Fruit fly (Drosophila melanogaster) whole organism, prepupa: ENCODE measurements around the gene lqf.

Source experiments
- Blimp-1 ChIP-seq: fragments of 200-800 bp; sonication (Bioruptor generic); optimal IDR thresholded peaks from 3 replicates; lab custom pipeline; 2017; ENCODE audit warnings: missing biosample characterization, missing genetic modification characterization, mild to moderate bottlenecking, moderate library complexity, missing genetic modification reagents
- CG10631 ChIP-seq: fragments of 200-800 bp; sonication (Bioruptor generic); optimal IDR thresholded peaks from 2 replicates; lab custom pipeline; 2016; ENCODE audit warnings: missing biosample characterization, missing genetic modification characterization
- CG11294 ChIP-seq: fragments of 200-800 bp; sonication (Bioruptor generic); IDR thresholded peaks from 2 replicates; pipeline ENCODE4 v1.3.6; 2022; ENCODE audit warnings: missing biosample characterization, missing genetic modification characterization
- CG15336 ChIP-seq: fragments of 200-800 bp; sonication (Bioruptor generic); IDR thresholded peaks from 2 replicates; pipeline ENCODE4 v1.3.6; 2022; ENCODE audit warnings: missing biosample characterization, missing genetic modification characterization
- CG1621 ChIP-seq: fragments of 200-800 bp; sonication (Bioruptor generic); optimal IDR thresholded peaks from 3 replicates; lab custom pipeline; 2018; ENCODE audit warnings: missing biosample characterization, mild to moderate bottlenecking, missing genetic modification characterization
- CG16779 ChIP-seq: fragments of 200-800 bp; sonication (Bioruptor generic); optimal IDR thresholded peaks from 3 replicates; lab custom pipeline; 2017; ENCODE audit warnings: missing biosample characterization, mild to moderate bottlenecking, missing genetic modification characterization
- CG3032 ChIP-seq: fragments of 200-800 bp; optimal IDR thresholded peaks from 2 replicates; lab custom pipeline; 2019; ENCODE audit warnings: missing biosample characterization, mild to moderate bottlenecking, missing genetic modification characterization, moderate library complexity
- CG31627 ChIP-seq: fragments of 200-800 bp; sonication (Bioruptor generic); optimal IDR thresholded peaks from 3 replicates; lab custom pipeline; 2016; ENCODE audit warnings: missing biosample characterization, missing genetic modification characterization
- CG32006 ChIP-seq: fragments of 200-800 bp; sonication (Bioruptor generic); optimal IDR thresholded peaks from 3 replicates; lab custom pipeline; 2017; ENCODE audit warnings: missing biosample characterization, mild to moderate bottlenecking, missing genetic modification characterization
- CG34406 ChIP-seq: fragments of 200-800 bp; sonication (Bioruptor generic); optimal IDR thresholded peaks from 3 replicates; lab custom pipeline; 2016; ENCODE audit warnings: missing biosample characterization, missing genetic modification characterization
- CG3919 ChIP-seq: fragments of 200-800 bp; sonication (Bioruptor generic); optimal IDR thresholded peaks from 3 replicates; lab custom pipeline; 2016; ENCODE audit warnings: missing biosample characterization, missing genetic modification characterization
- CG4318 ChIP-seq: fragments of 200-800 bp; sonication (Bioruptor generic); optimal IDR thresholded peaks from 3 replicates; lab custom pipeline; 2017; ENCODE audit warnings: missing biosample characterization, mild to moderate bottlenecking, missing genetic modification characterization
- CG6163 ChIP-seq: fragments of 200-800 bp; sonication (Bioruptor generic); IDR thresholded peaks from 3 replicates; pipeline ENCODE4 v1.3.6; 2022; ENCODE audit warnings: missing biosample characterization, missing genetic modification characterization
- CG6276 ChIP-seq: fragments of 200-800 bp; sonication (Bioruptor generic); optimal IDR thresholded peaks from 2 replicates; lab custom pipeline; 2017; ENCODE audit warnings: missing biosample characterization, mild to moderate bottlenecking, missing genetic modification characterization
- CG6854 ChIP-seq: fragments of 200-800 bp; sonication (Bioruptor generic); optimal IDR thresholded peaks from 2 replicates; lab custom pipeline; 2017; ENCODE audit warnings: missing biosample characterization, mild to moderate bottlenecking, missing genetic modification characterization
- CG7368 ChIP-seq: fragments of 200-800 bp; sonication (Bioruptor generic); optimal IDR thresholded peaks from 3 replicates; lab custom pipeline; 2016; ENCODE audit warnings: missing biosample characterization, missing genetic modification characterization
- CG8119 ChIP-seq: fragments of 200-800 bp; sonication (Bioruptor generic); IDR thresholded peaks from 3 replicates; pipeline ENCODE4 v1.3.6; 2022; ENCODE audit warnings: missing biosample characterization, missing genetic modification characterization
- CG8319 ChIP-seq: fragments of 200-800 bp; sonication (Bioruptor generic); optimal IDR thresholded peaks from 3 replicates; lab custom pipeline; 2016; ENCODE audit warnings: missing biosample characterization, missing genetic modification characterization
- CG8632 ChIP-seq: fragments of 200-800 bp; sonication (Bioruptor generic); optimal IDR thresholded peaks from 3 replicates; lab custom pipeline; 2016; ENCODE audit warnings: missing biosample characterization, missing genetic modification characterization
- CG9139 ChIP-seq: fragments of 200-800 bp; sonication (Bioruptor generic); optimal IDR thresholded peaks from 3 replicates; lab custom pipeline; 2017; ENCODE audit warnings: missing biosample characterization, mild to moderate bottlenecking, missing genetic modification characterization
- Eip75B ChIP-seq: fragments of 200-800 bp; sonication (Bioruptor generic); optimal IDR thresholded peaks from 3 replicates; lab custom pipeline; 2016; ENCODE audit warnings: missing biosample characterization, missing genetic modification characterization
- Eip78C ChIP-seq: fragments of 200-800 bp; sonication (Bioruptor generic); peaks from one replicate; lab custom pipeline; 2016; ENCODE audit warnings: missing biosample characterization, missing genetic modification characterization
- Eip93F ChIP-seq: fragments of 200-800 bp; sonication (Bioruptor generic); optimal IDR thresholded peaks from 2 replicates; lab custom pipeline; 2016; ENCODE audit warnings: missing biosample characterization, mild to moderate bottlenecking, missing genetic modification characterization
- Ets21C ChIP-seq: fragments of 200-800 bp; sonication (Bioruptor generic); optimal IDR thresholded peaks from 3 replicates; lab custom pipeline; 2016; ENCODE audit warnings: missing biosample characterization, missing genetic modification characterization
- Ets96B ChIP-seq: fragments of 200-800 bp; optimal IDR thresholded peaks from 2 replicates; lab custom pipeline; 2019; ENCODE audit warnings: missing biosample characterization, mild to moderate bottlenecking, missing genetic modification characterization, moderate library complexity
- Gug ChIP-seq: fragments of 200-800 bp; sonication (Bioruptor generic); IDR thresholded peaks from 2 replicates; pipeline ENCODE4 v1.3.6; 2022; ENCODE audit warnings: missing biosample characterization, missing genetic modification characterization
- Hr38 ChIP-seq: sonication (Bioruptor generic); optimal IDR thresholded peaks from 2 replicates; lab custom pipeline; 2016; ENCODE audit warnings: missing biosample characterization, missing genetic modification characterization
- Hr39 ChIP-seq: fragments of 200-800 bp; sonication (Bioruptor generic); optimal IDR thresholded peaks from 2 replicates; lab custom pipeline; 2016; ENCODE audit warnings: missing biosample characterization, missing genetic modification characterization
- Hr4 ChIP-seq: fragments of 200-800 bp; sonication (Bioruptor generic); optimal IDR thresholded peaks from 3 replicates; lab custom pipeline; 2016; ENCODE audit warnings: missing biosample characterization, missing genetic modification characterization
- Lpt ChIP-seq: fragments of 200-800 bp; sonication (Bioruptor generic); optimal IDR thresholded peaks from 3 replicates; lab custom pipeline; 2016; ENCODE audit warnings: missing biosample characterization, missing genetic modification characterization
- Met ChIP-seq: fragments of 200-800 bp; sonication (Bioruptor generic); optimal IDR thresholded peaks from 3 replicates; lab custom pipeline; 2016; ENCODE audit warnings: missing biosample characterization, missing genetic modification characterization
- Smox ChIP-seq: fragments of 200-800 bp; sonication (Bioruptor generic); optimal IDR thresholded peaks from 3 replicates; lab custom pipeline; 2016; ENCODE audit warnings: missing biosample characterization, missing genetic modification characterization
- Sox14 ChIP-seq: fragments of 200-800 bp; sonication (Bioruptor generic); optimal IDR thresholded peaks from 3 replicates; lab custom pipeline; 2016; ENCODE audit warnings: missing biosample characterization, missing genetic modification characterization
- Sox15 ChIP-seq: fragments of 200-800 bp; sonication (Bioruptor generic); optimal IDR thresholded peaks from 3 replicates; lab custom pipeline; 2016; ENCODE audit warnings: missing biosample characterization, missing genetic modification characterization
- achi ChIP-seq: fragments of 200-800 bp; sonication (Bioruptor generic); optimal IDR thresholded peaks from 3 replicates; lab custom pipeline; 2016; ENCODE audit warnings: missing biosample characterization, missing genetic modification characterization
- acj6 ChIP-seq: fragments of 200-800 bp; sonication (Bioruptor generic); optimal IDR thresholded peaks from 3 replicates; lab custom pipeline; 2016; ENCODE audit warnings: missing biosample characterization, missing genetic modification characterization
- cyc ChIP-seq: fragments of 200-800 bp; sonication (Bioruptor generic); optimal IDR thresholded peaks from 3 replicates; lab custom pipeline; 2016; ENCODE audit warnings: missing biosample characterization, missing genetic modification characterization
- dac ChIP-seq: fragments of 200-800 bp; sonication (Bioruptor generic); optimal IDR thresholded peaks from 2 replicates; lab custom pipeline; 2017; ENCODE audit warnings: missing biosample characterization, mild to moderate bottlenecking, missing genetic modification characterization
- dsx ChIP-seq: fragments of 200-800 bp; optimal IDR thresholded peaks from 3 replicates; lab custom pipeline; 2019; ENCODE audit warnings: missing biosample characterization, mild to moderate bottlenecking, missing genetic modification characterization, moderate library complexity; ENCODE audit not compliant: poor library complexity, severe bottlenecking
- eg ChIP-seq: fragments of 200-800 bp; sonication (Bioruptor generic); IDR thresholded peaks from 3 replicates; pipeline ENCODE4 v1.3.6; 2022; ENCODE audit warnings: missing biosample characterization, missing genetic modification characterization
- esn ChIP-seq: fragments of 200-800 bp; sonication (Bioruptor generic); optimal IDR thresholded peaks from 2 replicates; lab custom pipeline; 2016; ENCODE audit warnings: missing biosample characterization, mild to moderate bottlenecking, missing genetic modification characterization, moderate library complexity
- fd85E ChIP-seq: fragments of 200-800 bp; sonication (Bioruptor generic); optimal IDR thresholded peaks from 3 replicates; lab custom pipeline; 2016; ENCODE audit warnings: missing biosample characterization, missing genetic modification characterization
- fkh ChIP-seq: fragments of 200-800 bp; sonication (Bioruptor generic); optimal IDR thresholded peaks from 3 replicates; lab custom pipeline; 2017; ENCODE audit warnings: missing biosample characterization, mild to moderate bottlenecking, missing genetic modification characterization, moderate library complexity
- lz ChIP-seq: fragments of 200-800 bp; sonication (Bioruptor generic); optimal IDR thresholded peaks from 3 replicates; lab custom pipeline; 2016; ENCODE audit warnings: missing biosample characterization, missing genetic modification characterization
- net ChIP-seq: fragments of 200-800 bp; sonication (Bioruptor generic); optimal IDR thresholded peaks from 3 replicates; lab custom pipeline; 2016; ENCODE audit warnings: missing biosample characterization, missing genetic modification characterization
- pdm3 ChIP-seq: fragments of 200-800 bp; sonication (Bioruptor generic); optimal IDR thresholded peaks from 3 replicates; lab custom pipeline; 2016; ENCODE audit warnings: missing biosample characterization, missing genetic modification characterization
- salr ChIP-seq, 2 experiments: fragments of 200-800 bp; sonication (Bioruptor generic); optimal IDR thresholded peaks; 3 replicates each; lab custom pipeline; 2016 to 2018; ENCODE audit warnings: missing biosample characterization in 2 of 2, missing genetic modification characterization in 2 of 2, mild to moderate bottlenecking in 1 of 2
- spab ChIP-seq: fragments of 200-800 bp; sonication (Bioruptor generic); optimal IDR thresholded peaks from 2 replicates; lab custom pipeline; 2017; ENCODE audit warnings: missing biosample characterization, mild to moderate bottlenecking, missing genetic modification characterization, missing genetic modification reagents
- ss ChIP-seq, 2 experiments: fragments of 200-800 bp; sonication (Bioruptor generic); optimal IDR thresholded peaks; 2 replicates in 1 of 2; 3 replicates in 1 of 2; lab custom pipeline; 2017 to 2018; ENCODE audit warnings: mild to moderate bottlenecking in 2 of 2, missing biosample characterization in 2 of 2, missing genetic modification characterization in 2 of 2, moderate library complexity in 1 of 2
- svp ChIP-seq: fragments of 200-800 bp; sonication (Bioruptor generic); peaks from one replicate; lab custom pipeline; 2016; ENCODE audit warnings: missing biosample characterization, missing genetic modification characterization
- topi ChIP-seq: fragments of 200-800 bp; sonication (Bioruptor generic); optimal IDR thresholded peaks from 3 replicates; lab custom pipeline; 2016; ENCODE audit warnings: missing biosample characterization, missing genetic modification characterization
- vri ChIP-seq: fragments of 200-800 bp; sonication (Bioruptor generic); optimal IDR thresholded peaks from 3 replicates; lab custom pipeline; 2016; ENCODE audit warnings: missing biosample characterization, mild to moderate bottlenecking, missing genetic modification characterization

The lqf gene

DNA sequence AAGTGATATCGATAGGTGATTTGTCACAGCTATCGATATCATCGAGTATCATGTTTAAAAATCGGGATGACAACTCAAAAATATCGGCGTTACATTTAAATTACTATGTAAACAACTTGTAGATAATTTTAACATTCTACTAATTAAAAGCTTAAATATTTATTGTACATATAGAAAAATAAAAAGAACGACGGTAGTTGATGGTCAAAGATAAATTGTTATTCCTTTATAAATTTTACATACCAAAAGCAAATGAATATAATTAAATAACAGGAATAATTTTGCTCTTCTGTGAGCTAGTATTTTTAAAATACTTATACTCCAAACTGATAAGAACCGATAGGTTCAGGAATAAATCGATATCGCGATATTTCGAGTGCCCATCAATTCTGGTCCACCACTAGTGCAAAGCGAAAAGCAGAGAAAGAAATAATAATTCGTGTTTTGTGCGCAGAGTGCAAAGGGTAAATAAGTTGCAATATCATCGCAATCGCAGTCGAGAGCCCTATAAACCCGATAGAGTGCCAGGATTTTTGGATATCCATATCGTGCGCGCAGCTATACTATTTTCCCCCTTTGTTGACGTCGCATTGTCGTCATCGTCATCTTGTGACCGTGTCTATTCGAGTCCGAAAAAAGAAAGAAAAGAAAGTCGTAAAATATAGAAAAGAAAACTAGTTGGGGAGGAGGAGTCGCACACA, at the start of gene lqf:
Gene lqf (plus strand): TSS at position 401 of the 701 bp plus-strand sequence.
- TF ChIP-seq Hr39 (GFP tag; lab: Kevin White, UChicago) (no peak), CG3919 (GFP tag; lab: Kevin White, UChicago) (peak; percentile 40), Blimp-1 (GFP tag; lab: Kevin White, UChicago) (no peak), salr (GFP tag; optimal IDR thresholded peaks at IDR 0.05; lab: Kevin White, UChicago) (no peak), CG32006 (GFP tag; lab: Kevin White, UChicago) (no peak), CG31627 (GFP tag; lab: Kevin White, UChicago) (no peak), ss (GFP tag; optimal IDR thresholded peaks at IDR 0.05; lab: Kevin White, UChicago) (peak in 1 of 2 experiments; percentile 29), topi (GFP tag; lab: Kevin White, UChicago) (no peak), Eip78C (GFP tag; lab: Kevin White, UChicago) (peak; percentile 62), CG8119 (GFP tag; lab: Robert Waterston, UW) (peak; percentile 41; the same call in 2 of the 3 replicates), CG6276 (GFP tag; lab: Kevin White, UChicago) (peak; percentile 35), CG3032 (peak; percentile 26), achi (GFP tag; lab: Kevin White, UChicago) (no peak), dsx (GFP tag; lab: Kevin White, UChicago) (peak; percentile 30), CG7368 (GFP tag; lab: Kevin White, UChicago) (no peak), Met (no peak), Hr4 (GFP tag; lab: Kevin White, UChicago) (no peak), net (GFP tag; lab: Kevin White, UChicago) (no peak), Lpt (GFP tag; lab: Kevin White, UChicago) (no peak), CG4318 (GFP tag; lab: Kevin White, UChicago) (no peak), pdm3 (GFP tag; lab: Kevin White, UChicago) (no peak), dac (GFP tag; lab: Kevin White, UChicago) (no peak), Sox14 (no peak), CG6163 (GFP tag; lab: Robert Waterston, UW) (no peak), Eip75B (GFP tag; lab: Kevin White, UChicago) (no peak), CG6854 (peak; percentile 28), CG8319 (GFP tag; lab: Kevin White, UChicago) (no peak), Sox15 (GFP tag; lab: Kevin White, UChicago) (no peak), fd85E (GFP tag; lab: Kevin White, UChicago) (peak; percentile 36), Smox (GFP tag; lab: Kevin White, UChicago) (peak; percentile 32), eg (GFP tag; lab: Robert Waterston, UW) (no peak), acj6 (GFP tag; lab: Kevin White, UChicago) (no peak), lz (GFP tag; lab: Kevin White, UChicago) (no peak), CG34406 (GFP tag; lab: Kevin White, UChicago) (no peak), spab (GFP tag; lab: Kevin White, UChicago) (no peak), Ets96B (tag; lab: Kevin White, UChicago) (no peak), Ets21C (GFP tag; lab: Kevin White, UChicago) (no peak), fkh (GFP tag; lab: Kevin White, UChicago) (peak; percentile 80), CG10631 (GFP tag; lab: Kevin White, UChicago) (peak; percentile 49), Hr38 (GFP tag; lab: Kevin White, UChicago) (no peak), CG15336 (0 out of 2 replicates have a peak, but pooled peaks have one; percentile 27), esn (peak; percentile 27), CG8632 (GFP tag; lab: Kevin White, UChicago) (no peak), CG9139 (GFP tag; lab: Kevin White, UChicago) (peak; percentile 24), vri (GFP tag; lab: Kevin White, UChicago) (no peak), svp (GFP tag; lab: Kevin White, UChicago) (peak; percentile 81), cyc (no peak), CG16779 (tag; lab: Kevin White, UChicago) (no peak), CG1621 (tag; lab: Kevin White, UChicago) (no peak), Gug (GFP tag; lab: Robert Waterston, UW) (no peak), Eip93F (GFP tag; lab: Kevin White, UChicago) (no peak), CG11294 (GFP tag; lab: Robert Waterston, UW) (no peak)
